Worm (Caenorhabditis elegans) whole organism, L4/young adult: ENCODE results near the gene F34D10.9.

Experiments
- W03F9.2 ChIP-seq: fragments of 150-350 bp; optimal IDR thresholded peaks from 2 replicates; lab custom pipeline; 2014; ENCODE audit warnings: missing biosample characterization, missing genetic modification characterization
- him-1 ChIP-seq: sonication (generic microtip); optimal IDR thresholded peaks from 2 replicates; lab custom pipeline; 2016; ENCODE audit warnings: missing genotype, missing genetic modification reagents, missing genetic modification characterization, missing compliant biosample characterization

DNA sequence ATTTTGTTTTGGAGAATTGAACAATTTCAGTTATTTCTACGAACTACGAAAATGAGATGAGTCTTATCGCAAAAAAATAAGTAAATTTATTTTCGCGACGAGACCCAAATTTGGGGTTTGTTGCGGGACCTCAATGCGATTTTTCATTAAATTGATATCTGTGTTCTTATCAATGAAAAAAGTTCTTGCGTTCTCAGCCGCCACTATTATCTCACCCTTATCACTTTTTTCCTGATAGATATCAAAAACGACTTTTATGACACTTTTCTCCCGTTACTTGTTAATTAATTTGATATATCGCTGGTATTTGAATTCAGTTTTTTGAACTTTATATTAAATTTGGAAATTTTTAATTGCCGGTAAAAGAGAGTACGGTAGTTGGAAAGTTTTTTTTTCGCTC lies 13.9 kb upstream of the F34D10.9 start:
- TF ChIP-seq W03F9.2 (tag; lab: Kevin White, UChicago) = no peak
- no peak for TF ChIP-seq him-1
